Comparison of ENCODE assay signal across 2 fruit fly cellular contexts in the genomic region with DNA sequence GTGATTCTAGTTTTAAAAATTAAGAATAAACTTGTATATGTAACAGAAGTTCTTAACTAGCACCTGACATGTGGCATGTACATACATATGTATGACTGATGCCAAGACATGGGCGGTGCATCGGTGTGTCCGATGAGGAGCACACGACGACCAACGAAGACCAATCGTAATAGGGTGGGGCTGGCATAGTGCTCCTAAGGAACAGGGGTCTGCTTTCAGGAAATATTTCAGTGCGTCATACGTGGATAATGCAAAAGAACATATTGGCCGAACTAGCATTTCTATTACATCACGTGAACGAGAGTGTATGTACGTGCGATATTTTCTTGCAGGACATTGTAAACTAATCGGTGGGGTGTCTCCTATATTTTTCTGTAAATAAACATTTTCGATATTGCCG.
TF ChIP-seq lines count a peak whose summit lies in the region.

A gene (plus strand): TSS at position 217 of the 400 bp plus-strand sequence.

- no peak for TF ChIP-seq CTCF in whole organism, embryonic (GFP tag; optimal IDR thresholded peaks at IDR 0.05; lab: Kevin White, UChicago)

TF ChIP-seq in whole organism, embryonic, 481 proteins besides CTCF, POLR2A, EP300 and RAD21:
- peak; percentile 85 for TF ChIP-seq Deaf1 (tag; optimal IDR thresholded peaks at IDR 0.05; lab: Kevin White, UChicago)
- no peak for TF ChIP-seq Xrp1 (GFP tag; IDR thresholded peaks at IDR 0.05; lab: Robert Waterston, UW)
- no peak for TF ChIP-seq fu2 (GFP tag; optimal IDR thresholded peaks at IDR 0.05; lab: Kevin White, UChicago)
- peak; percentile 61 for TF ChIP-seq sens (GFP tag; lab: Kevin White, UChicago)
- TF ChIP-seq HmgD (GFP tag; optimal IDR thresholded peaks at IDR 0.05; lab: Kevin White, UChicago) = no peak
- TF ChIP-seq CG13894 (tag; optimal IDR thresholded peaks at IDR 0.05; lab: Kevin White, UChicago) = peak; percentile 29
- TF ChIP-seq eve (GFP tag; optimal IDR thresholded peaks at IDR 0.05; lab: Kevin White, UChicago) = no peak
- no peak for TF ChIP-seq ATbp (GFP tag; optimal IDR thresholded peaks at IDR 0.05; lab: Kevin White, UChicago)

TF ChIP-seq in whole organism, pupa, 21 proteins besides CTCF, POLR2A, EP300 and RAD21:
- TF ChIP-seq gl (tag; optimal IDR thresholded peaks at IDR 0.05; lab: Kevin White, UChicago) (no peak), CG4496 (GFP tag; IDR thresholded peaks at IDR 0.05; lab: Robert Waterston, UW) (0 out of 3 replicates have a peak, but pooled peaks have one; percentile 18)
